Fruit fly (Drosophila melanogaster): ENCODE results near the gene CG11686.

DNA sequence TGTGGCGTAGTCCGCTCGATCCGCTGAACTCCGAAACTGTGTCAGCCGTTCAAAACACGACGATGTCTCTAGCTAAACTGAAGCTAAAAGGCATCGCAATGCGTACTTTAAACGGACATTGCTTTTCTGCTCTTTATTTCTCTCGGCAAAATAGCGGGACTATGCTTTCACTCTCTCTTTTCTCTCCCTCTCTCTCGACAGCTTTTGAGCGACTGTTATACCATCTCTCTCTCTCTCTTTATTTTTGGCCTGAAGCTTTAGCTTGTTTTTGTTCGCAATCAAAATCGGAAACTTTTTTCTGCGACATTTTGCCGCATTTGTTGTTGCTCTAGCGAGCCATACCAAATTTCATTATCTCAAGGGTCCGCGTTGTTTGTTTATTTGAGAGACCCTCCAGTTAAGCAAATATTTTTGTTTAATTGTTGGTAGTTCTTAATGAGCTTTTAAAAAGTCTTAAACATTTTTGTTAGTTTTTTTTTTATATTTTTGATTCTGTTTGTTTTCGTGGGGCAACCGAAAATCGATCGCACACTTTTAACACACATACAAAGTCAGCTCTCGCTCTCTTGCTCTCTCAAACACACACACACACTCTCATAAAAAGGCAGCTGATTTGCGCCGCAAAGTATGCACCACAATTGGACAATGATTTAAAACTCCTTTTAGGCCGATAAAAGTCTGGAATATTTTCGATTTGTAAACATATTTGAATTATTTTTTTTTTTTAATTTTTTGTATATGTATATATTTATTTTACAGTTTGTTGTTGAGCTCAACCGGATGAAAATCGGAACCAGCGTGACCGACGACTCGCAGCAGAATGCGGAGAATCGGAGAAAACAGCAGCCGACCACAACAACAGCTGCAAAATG, 1.2 kb upstream of the CG11686 start, which contains the start of gene Ace:
- TF ChIP-seq HmgZ (tag; optimal IDR thresholded peaks at IDR 0.05) (no peak), prd (optimal IDR thresholded peaks at IDR 0.05) (no peak), prd (GFP tag; IDR thresholded peaks at IDR 0.05) (no peak), B-H1 (GFP tag; IDR thresholded peaks at IDR 0.05) (no peak), gro (GFP tag; optimal IDR thresholded peaks at IDR 0.05) (no peak), crc (GFP tag; optimal IDR thresholded peaks at IDR 0.05) (no peak), kni (GFP tag; optimal IDR thresholded peaks at IDR 0.05) (no peak), hkb (optimal IDR thresholded peaks at IDR 0.05) (no peak), hkb (GFP tag; IDR thresholded peaks at IDR 0.05) (no peak), zen (tag; optimal IDR thresholded peaks at IDR 0.05) (no peak)

Data from whole organism, embryonic.